Fruit fly (Drosophila melanogaster) whole organism, adult: ENCODE results near the gene Alg2.
A peak's percentile ranks its signal among the peaks of the same experiment; 100 is the strongest.

Source experiments
- CG11617 ChIP-seq: fragments of 200-800 bp; sonication (Bioruptor generic); optimal IDR thresholded peaks from 2 replicates; lab custom pipeline; 2017; ENCODE audit warnings: mild to moderate bottlenecking, missing biosample characterization, missing genetic modification reagents, missing genetic modification characterization
- CG12768 ChIP-seq: fragments of 200-800 bp; sonication (Bioruptor generic); optimal IDR thresholded peaks from 2 replicates; lab custom pipeline; 2017; ENCODE audit warnings: missing biosample characterization, missing genetic modification characterization, mild to moderate bottlenecking, moderate library complexity, missing genetic modification reagents
- CG14711 ChIP-seq: fragments of 200-800 bp; sonication (Bioruptor generic); optimal IDR thresholded peaks from 2 replicates; lab custom pipeline; 2018; ENCODE audit warnings: missing biosample characterization, mild to moderate bottlenecking, missing genetic modification characterization, moderate library complexity
- CG1620 ChIP-seq: fragments of 200-800 bp; sonication (Bioruptor generic); optimal IDR thresholded peaks from 2 replicates; lab custom pipeline; 2016; ENCODE audit warnings: missing biosample characterization, missing genetic modification characterization
- CG33017 ChIP-seq: fragments of 200-800 bp; sonication (Bioruptor generic); optimal IDR thresholded peaks from 2 replicates; lab custom pipeline; 2018; ENCODE audit warnings: missing biosample characterization, mild to moderate bottlenecking, missing genetic modification characterization, moderate library complexity
- CG5204 ChIP-seq: fragments of 200-800 bp; sonication (Bioruptor generic); optimal IDR thresholded peaks from 2 replicates; lab custom pipeline; 2016; ENCODE audit warnings: missing biosample characterization, missing genetic modification characterization
- CG7045 ChIP-seq: fragments of 200-800 bp; sonication (Bioruptor generic); optimal IDR thresholded peaks from 2 replicates; lab custom pipeline; 2017; ENCODE audit warnings: missing biosample characterization, mild to moderate bottlenecking, missing genetic modification characterization
- CG7101 ChIP-seq: fragments of 200-800 bp; sonication (Bioruptor generic); optimal IDR thresholded peaks from 2 replicates; lab custom pipeline; 2018; ENCODE audit warnings: missing biosample characterization, mild to moderate bottlenecking, missing genetic modification characterization, moderate library complexity
- Clk ChIP-seq: fragments of 200-800 bp; sonication (Bioruptor generic); optimal IDR thresholded peaks from 2 replicates; lab custom pipeline; 2017; ENCODE audit warnings: missing biosample characterization, missing genetic modification characterization
- Crg-1 ChIP-seq: fragments of 200-800 bp; sonication (Bioruptor generic); optimal IDR thresholded peaks from 2 replicates; lab custom pipeline; 2016; ENCODE audit warnings: missing biosample characterization, missing genetic modification characterization
- Hr96 ChIP-seq: fragments of 200-800 bp; sonication (Bioruptor generic); optimal IDR thresholded peaks from 2 replicates; lab custom pipeline; 2016; ENCODE audit warnings: missing biosample characterization, missing genetic modification characterization
- Mnt ChIP-seq: fragments of 200-800 bp; sonication (Bioruptor generic); optimal IDR thresholded peaks from 2 replicates; lab custom pipeline; 2016; ENCODE audit warnings: missing biosample characterization, mild to moderate bottlenecking, missing genetic modification characterization
- bab1 ChIP-seq: fragments of 200-800 bp; sonication (Bioruptor generic); optimal IDR thresholded peaks from 3 replicates; lab custom pipeline; 2019; ENCODE audit warnings: missing biosample characterization, mild to moderate bottlenecking, missing genetic modification characterization, moderate library complexity
- cic ChIP-seq: fragments of 200-800 bp; sonication (Bioruptor generic); optimal IDR thresholded peaks from 2 replicates; lab custom pipeline; 2017; ENCODE audit warnings: missing biosample characterization, mild to moderate bottlenecking, missing genetic modification characterization, moderate library complexity
- cnc ChIP-seq, 2 experiments: fragments of >200 bp; optimal IDR thresholded peaks; 2 replicates each; lab custom pipeline; 2017
- kay ChIP-seq: fragments of 200-800 bp; sonication (Bioruptor generic); peaks from one replicate; lab custom pipeline; 2016; ENCODE audit warnings: missing biosample characterization, missing genetic modification characterization, borderline replicate concordance
- ovo ChIP-seq: fragments of 200-800 bp; sonication (Bioruptor generic); optimal IDR thresholded peaks from 2 replicates; lab custom pipeline; 2016; ENCODE audit warnings: missing biosample characterization, missing genetic modification characterization
- pad ChIP-seq: fragments of 200-800 bp; sonication (Bioruptor generic); optimal IDR thresholded peaks from 3 replicates; lab custom pipeline; 2017; ENCODE audit warnings: missing biosample characterization, missing genetic modification characterization, mild to moderate bottlenecking, moderate library complexity, missing genetic modification reagents
- tj ChIP-seq: fragments of 200-800 bp; sonication (Bioruptor generic); optimal IDR thresholded peaks from 3 replicates; lab custom pipeline; 2017; ENCODE audit warnings: missing biosample characterization, mild to moderate bottlenecking, missing genetic modification characterization, moderate library complexity
- toe ChIP-seq: fragments of 200-800 bp; sonication (Bioruptor generic); optimal IDR thresholded peaks from 2 replicates; lab custom pipeline; 2016; ENCODE audit warnings: missing biosample characterization, missing genetic modification characterization

Alg2 gene

DNA sequence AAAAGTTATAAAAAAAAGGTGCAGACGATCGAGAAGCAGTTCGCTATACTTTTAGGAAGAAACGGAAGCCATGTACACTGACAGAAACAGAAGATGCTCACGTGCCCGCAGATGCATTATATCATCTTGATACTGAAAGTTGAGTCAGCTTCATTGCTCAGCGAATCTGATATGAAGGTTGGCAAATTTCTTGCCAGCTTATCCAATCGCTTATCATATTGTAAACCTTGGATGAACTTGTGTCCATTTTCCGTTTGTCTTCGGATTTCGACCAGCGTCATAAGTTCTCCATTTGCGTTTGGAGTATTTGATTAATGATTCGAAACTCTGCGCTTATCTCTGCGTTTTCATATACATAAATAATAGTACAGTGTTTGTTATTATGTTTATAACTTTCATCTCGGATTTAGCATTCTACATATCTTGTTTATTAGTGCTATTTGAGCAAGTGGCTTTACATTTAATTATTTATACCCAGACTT, 17.9 kb upstream of the Alg2 start:
- no peak for TF ChIP-seq cic (GFP tag; lab: Kevin White, UChicago)
- TF ChIP-seq kay (GFP tag; lab: Kevin White, UChicago): peak; percentile 60
- TF ChIP-seq CG5204: no peak
- TF ChIP-seq CG7101: no peak
- TF ChIP-seq cnc (optimal IDR thresholded peaks at IDR 0.05; lab: Kevin White, UChicago): no peak
- no peak for TF ChIP-seq CG33017 (tag; lab: Kevin White, UChicago)
- no peak for TF ChIP-seq toe (GFP tag; lab: Kevin White, UChicago)
- no peak for TF ChIP-seq CG12768 (GFP tag; lab: Kevin White, UChicago)
- no peak for TF ChIP-seq CG14711 (tag; lab: Kevin White, UChicago)
- TF ChIP-seq pad (GFP tag; lab: Kevin White, UChicago): no peak
- peak; percentile 55 for TF ChIP-seq tj (GFP tag; lab: Kevin White, UChicago)

DNA sequence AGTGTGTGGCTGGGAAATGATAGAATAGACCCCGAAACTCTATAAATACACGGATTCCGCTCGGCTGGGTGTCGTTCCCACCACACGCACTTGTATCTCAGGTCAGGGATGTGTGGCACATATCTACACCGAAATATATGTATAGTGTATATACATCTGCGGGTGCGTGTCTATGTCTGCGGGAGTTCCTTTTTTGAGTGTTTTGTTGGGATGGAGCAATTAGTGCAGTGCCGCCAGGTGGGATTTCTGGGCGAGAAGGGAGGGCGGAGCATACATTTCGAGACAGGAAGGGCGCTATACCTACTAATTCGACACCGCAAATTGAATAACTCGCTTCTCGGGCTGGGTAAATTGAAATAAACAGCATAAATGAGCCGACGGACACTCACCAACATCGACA, 17.1 kb upstream of the Alg2 start:
- TF ChIP-seq CG5204: no peak
- no peak for TF ChIP-seq Crg-1
- TF ChIP-seq pad (GFP tag; lab: Kevin White, UChicago): no peak
- TF ChIP-seq ovo: no peak
- TF ChIP-seq CG1620: no peak
- no peak for TF ChIP-seq toe (GFP tag; lab: Kevin White, UChicago)
- no peak for TF ChIP-seq CG7101
- no peak for TF ChIP-seq CG11617 (GFP tag; lab: Kevin White, UChicago)
- TF ChIP-seq kay (GFP tag; lab: Kevin White, UChicago): no peak
- no peak for TF ChIP-seq CG7045
- TF ChIP-seq bab1 (GFP tag; lab: Kevin White, UChicago): no peak
- TF ChIP-seq Mnt (GFP tag; lab: Kevin White, UChicago): no peak
- TF ChIP-seq Hr96: no peak
- no peak for TF ChIP-seq CG12768 (GFP tag; lab: Kevin White, UChicago)
- TF ChIP-seq CG14711 (tag; lab: Kevin White, UChicago): no peak
- TF ChIP-seq cic (GFP tag; lab: Kevin White, UChicago): no peak
- TF ChIP-seq CG33017 (tag; lab: Kevin White, UChicago): no peak
- TF ChIP-seq tj (GFP tag; lab: Kevin White, UChicago): no peak

DNA sequence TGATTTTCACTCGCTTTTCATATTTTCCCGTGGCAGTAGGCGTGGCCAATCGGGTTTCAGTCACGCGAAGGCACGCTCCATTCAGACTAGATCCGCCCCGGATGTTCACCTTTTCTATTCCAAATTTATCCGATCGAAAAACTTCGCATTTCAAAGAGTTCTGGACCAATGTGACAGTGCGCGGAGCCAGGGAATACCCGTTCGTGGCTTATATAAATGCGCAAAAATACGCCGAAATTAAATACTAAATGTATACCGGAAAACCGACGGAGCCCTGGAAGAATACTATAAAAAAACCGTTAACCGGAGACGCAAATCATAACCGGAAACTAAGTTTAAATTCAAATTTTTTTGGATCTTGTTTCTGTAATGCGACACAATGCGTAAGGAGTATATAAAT, 16.1 kb upstream of the Alg2 start, which contains the start of gene promL:
Gene promL (minus strand): TSS at position 181 of the 400 bp plus-strand sequence.
- TF ChIP-seq toe (GFP tag; lab: Kevin White, UChicago) (peak; percentile 35), CG7101 (peak; percentile 41), CG11617 (GFP tag; lab: Kevin White, UChicago) (peak; percentile 69), pad (GFP tag; lab: Kevin White, UChicago) (peak; percentile 46), CG5204 (no peak), kay (GFP tag; lab: Kevin White, UChicago) (peak; percentile 42), cnc (optimal IDR thresholded peaks at IDR 0.05; lab: Kevin White, UChicago) (no peak), ovo (peak; percentile 82), Mnt (GFP tag; lab: Kevin White, UChicago) (peak; percentile 73), cic (GFP tag; lab: Kevin White, UChicago) (no peak), Hr96 (peak; percentile 12), CG33017 (tag; lab: Kevin White, UChicago) (peak; percentile 38), tj (GFP tag; lab: Kevin White, UChicago) (no peak), Crg-1 (peak; percentile 63), CG12768 (GFP tag; lab: Kevin White, UChicago) (no peak), CG14711 (tag; lab: Kevin White, UChicago) (peak; percentile 41), Clk (GFP tag; lab: Kevin White, UChicago) (no peak), CG1620 (peak; percentile 54), bab1 (GFP tag; lab: Kevin White, UChicago) (peak; percentile 91), CG7045 (no peak)

DNA sequence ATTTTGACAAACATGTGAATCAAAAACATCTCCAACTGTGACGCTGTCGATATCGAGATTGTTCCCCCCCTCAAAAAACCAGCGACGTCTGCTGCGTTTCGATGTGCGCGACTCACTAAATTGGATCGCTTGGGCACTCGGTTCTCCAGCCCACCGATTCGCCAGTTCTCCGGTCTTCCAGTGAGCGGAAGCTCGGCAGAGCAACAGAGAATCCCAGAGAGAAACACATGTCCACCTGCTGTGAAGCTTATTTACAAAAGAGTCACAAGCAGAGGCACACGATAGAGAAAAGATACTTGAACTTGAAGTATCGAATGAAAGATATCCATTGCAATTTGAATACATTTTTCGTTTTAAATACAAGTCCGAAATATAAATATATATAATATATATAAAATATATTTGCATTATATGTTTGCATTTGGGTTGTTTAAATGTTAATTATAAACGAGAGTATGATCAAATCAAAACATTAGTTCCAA, 9.5 kb upstream of the Alg2 start:
- TF ChIP-seq cic (GFP tag; lab: Kevin White, UChicago) (peak; percentile 9), CG5204 (no peak), Hr96 (no peak), CG11617 (GFP tag; lab: Kevin White, UChicago) (no peak), CG12768 (GFP tag; lab: Kevin White, UChicago) (peak; percentile 16), Crg-1 (no peak), tj (GFP tag; lab: Kevin White, UChicago) (peak; percentile 8)

DNA sequence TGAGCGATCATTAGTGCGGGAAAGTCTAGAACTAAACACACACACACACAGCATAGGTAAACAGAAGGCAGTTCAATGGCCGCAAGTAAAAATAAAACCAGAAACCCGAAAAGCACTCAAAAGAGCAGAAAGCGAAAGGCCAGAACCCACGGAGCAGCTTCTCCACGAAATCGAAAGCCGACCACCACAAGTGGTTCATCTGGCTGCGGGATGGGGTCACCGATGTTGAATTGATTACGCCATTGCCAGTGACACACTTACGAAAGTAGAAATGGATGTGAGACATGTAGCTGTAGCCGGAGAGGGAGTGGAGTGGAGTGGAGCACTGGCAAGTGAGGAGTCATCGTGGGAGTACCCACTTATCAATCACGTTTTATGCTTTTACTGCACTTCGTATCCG, 2.2 kb upstream of the Alg2 start:
- no peak for TF ChIP-seq Mnt (GFP tag; lab: Kevin White, UChicago)
- no peak for TF ChIP-seq CG33017 (tag; lab: Kevin White, UChicago)
- TF ChIP-seq CG1620: no peak
- TF ChIP-seq tj (GFP tag; lab: Kevin White, UChicago): no peak
- no peak for TF ChIP-seq pad (GFP tag; lab: Kevin White, UChicago)
- no peak for TF ChIP-seq Clk (GFP tag; lab: Kevin White, UChicago)
- TF ChIP-seq CG5204: no peak
- no peak for TF ChIP-seq ovo
- TF ChIP-seq CG12768 (GFP tag; lab: Kevin White, UChicago): no peak
- TF ChIP-seq cnc (optimal IDR thresholded peaks at IDR 0.05; lab: Kevin White, UChicago): no peak
- no peak for TF ChIP-seq CG7045
- no peak for TF ChIP-seq Hr96
- TF ChIP-seq bab1 (GFP tag; lab: Kevin White, UChicago): no peak
- no peak for TF ChIP-seq CG7101
- TF ChIP-seq cic (GFP tag; lab: Kevin White, UChicago): no peak
- TF ChIP-seq CG11617 (GFP tag; lab: Kevin White, UChicago): no peak
